Worm (Caenorhabditis elegans): Measurements from ENCODE around the gene E02H1.5.

DNA sequence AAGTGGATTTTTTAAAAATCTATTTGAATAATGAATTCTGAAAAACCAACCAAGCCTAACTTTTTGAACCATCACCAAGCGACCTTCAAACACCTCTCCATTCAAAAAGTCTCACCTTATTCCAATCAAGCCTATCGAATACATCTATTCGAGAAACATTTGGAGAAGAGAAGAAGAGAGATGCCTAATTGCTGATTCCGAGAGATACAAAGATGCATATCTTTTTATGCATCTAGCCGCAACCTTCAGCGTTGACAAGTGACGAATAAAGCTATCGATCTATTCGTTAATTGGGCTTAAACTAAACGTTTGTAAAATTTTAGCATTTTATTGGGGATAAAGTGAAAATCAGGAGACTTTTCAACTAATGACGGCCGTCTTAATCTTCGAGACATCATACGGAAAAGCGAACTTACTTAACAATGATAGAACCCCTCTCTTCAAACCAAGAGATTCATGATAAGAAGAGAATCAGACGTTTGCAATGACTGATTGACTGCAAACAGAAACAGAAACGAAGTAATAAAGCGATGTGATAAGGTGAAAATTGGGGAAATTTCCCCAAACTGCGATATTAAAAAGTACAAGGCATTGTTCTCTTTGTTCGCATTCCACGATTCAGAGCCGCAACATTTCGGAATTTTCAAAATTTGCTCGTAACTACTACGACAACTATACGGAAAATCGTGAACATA lies 50.1 kb downstream of the E02H1.5 start:
- TF ChIP-seq nhr-77 (tag; optimal IDR thresholded peaks at IDR 0.05) (no peak), ztf-11 (tag; optimal IDR thresholded peaks at IDR 0.05) (no peak), spr-3 (GFP tag; optimal IDR thresholded peaks at IDR 0.05) (no peak), zag-1 (tag; optimal IDR thresholded peaks at IDR 0.05) (no peak), nhr-42 (GFP tag; IDR thresholded peaks at IDR 0.05) (no peak)

All from whole organism, L4 larva.